Fruit fly (Drosophila melanogaster) whole organism, wandering third instar larva: ENCODE data around the gene CG14414.
A peak's percentile ranks its signal among the peaks of the same experiment; 100 is the strongest.

ENCODE experiments used
- Abd-B ChIP-seq: fragments of >200 bp; optimal IDR thresholded peaks from 2 replicates; lab custom pipeline; 2017; ENCODE audit warnings: missing biosample characterization, missing genetic modification characterization
- CG32264 ChIP-seq: fragments of 200-800 bp; sonication (Bioruptor generic); optimal IDR thresholded peaks from 2 replicates; lab custom pipeline; 2016; ENCODE audit warnings: missing biosample characterization, missing genetic modification characterization
- CG9705 ChIP-seq: fragments of 200-800 bp; sonication (Bioruptor generic); optimal IDR thresholded peaks from 2 replicates; lab custom pipeline; 2018; ENCODE audit warnings: missing biosample characterization, mild to moderate bottlenecking, missing genetic modification characterization
- Dfd ChIP-seq: fragments of >200 bp; optimal IDR thresholded peaks from 2 replicates; lab custom pipeline; 2017; ENCODE audit warnings: missing biosample characterization, missing genetic modification characterization
- Dif ChIP-seq: fragments of 200-275, 200-300 bp; sonication (Bioruptor generic); optimal IDR thresholded peaks from 2 replicates; lab custom pipeline; 2018; ENCODE audit warnings: missing biosample characterization, missing genetic modification characterization; ENCODE audit not compliant: partially characterized antibody
- GATAd ChIP-seq: sonication (Bioruptor generic); optimal IDR thresholded peaks from 2 replicates; lab custom pipeline; 2016; ENCODE audit warnings: missing biosample characterization, missing genetic modification characterization
- HLH106 ChIP-seq: fragments of 200-800 bp; optimal IDR thresholded peaks from 3 replicates; lab custom pipeline; 2019; ENCODE audit warnings: missing biosample characterization, mild to moderate bottlenecking, missing genetic modification characterization, moderate library complexity
- Hnf4 ChIP-seq: fragments of 200-800 bp; sonication (Bioruptor generic); optimal IDR thresholded peaks from 2 replicates; lab custom pipeline; 2016; ENCODE audit warnings: missing biosample characterization, mild to moderate bottlenecking, missing genetic modification characterization
- Hr78 ChIP-seq: fragments of >200 bp; optimal IDR thresholded peaks from 2 replicates; lab custom pipeline; 2017; ENCODE audit warnings: missing biosample characterization, missing genetic modification characterization
- Hr83 ChIP-seq: fragments of 200-300 bp; sonication (Bioruptor generic); optimal IDR thresholded peaks from 2 replicates; lab custom pipeline; 2016; ENCODE audit warnings: missing biosample characterization, mild to moderate bottlenecking, missing genetic modification characterization, moderate library complexity; ENCODE audit not compliant: poor library complexity, severe bottlenecking
- Myc ChIP-seq: fragments of >200 bp; optimal IDR thresholded peaks from 2 replicates; lab custom pipeline; 2017
- N ChIP-seq: fragments of >200 bp; optimal IDR thresholded peaks from 2 replicates; lab custom pipeline; 2018; ENCODE audit warnings: missing biosample characterization, missing external identifiers, missing genetic modification characterization
- OdsH ChIP-seq: fragments of 200-800 bp; sonication (Bioruptor generic); optimal IDR thresholded peaks from 2 replicates; lab custom pipeline; 2016; ENCODE audit warnings: missing biosample characterization, mild to moderate bottlenecking, missing genetic modification characterization
- Rel ChIP-seq, 2 experiments: fragments of 200-800 bp; sonication (Bioruptor generic) in 1 of 2; optimal IDR thresholded peaks; 2 replicates in 1 of 2; 3 replicates in 1 of 2; lab custom pipeline; 2016 to 2019; ENCODE audit warnings: mild to moderate bottlenecking in 2 of 2, missing biosample characterization in 2 of 2, missing genetic modification characterization in 2 of 2, moderate library complexity in 1 of 2
- Vsx2 ChIP-seq: fragments of 200-300, 225-300 bp; sonication (Bioruptor generic); optimal IDR thresholded peaks from 2 replicates; lab custom pipeline; 2018; ENCODE audit warnings: missing biosample characterization, missing genetic modification characterization; ENCODE audit not compliant: partially characterized antibody
- br ChIP-seq: fragments of 200-800 bp; sonication (Bioruptor generic); optimal IDR thresholded peaks from 2 replicates; lab custom pipeline; 2016; ENCODE audit warnings: missing biosample characterization, missing genetic modification characterization
- dl ChIP-seq, 2 experiments: fragments of 175-275, 200-275 bp in 1 of 2; fragments of 200-275 bp in 1 of 2; sonication (Bioruptor generic); optimal IDR thresholded peaks; lab custom pipeline; 2018; ENCODE audit warnings: mild to moderate bottlenecking in 2 of 2, missing biosample characterization in 2 of 2, missing genetic modification characterization in 2 of 2, moderate library complexity in 2 of 2; ENCODE audit not compliant: partially characterized antibody in 2 of 2, insufficient read depth in 1 of 2
- dmrt93B ChIP-seq: fragments of 200-800 bp; sonication (Bioruptor generic); optimal IDR thresholded peaks from 2 replicates; lab custom pipeline; 2018; ENCODE audit warnings: missing biosample characterization, mild to moderate bottlenecking, missing genetic modification characterization
- ey ChIP-seq: fragments of 200-800 bp; sonication (Bioruptor generic); optimal IDR thresholded peaks from 2 replicates; lab custom pipeline; 2016; ENCODE audit warnings: missing biosample characterization, missing genetic modification characterization
- foxo ChIP-seq, 2 experiments: fragments of 200-800 bp; sonication (Bioruptor generic); optimal IDR thresholded peaks; 2 replicates in 1 of 2; 3 replicates in 1 of 2; lab custom pipeline; 2016 to 2017; ENCODE audit warnings: missing biosample characterization in 2 of 2, missing genetic modification characterization in 2 of 2
- fru ChIP-seq: fragments of 200-800 bp; sonication (Bioruptor generic); optimal IDR thresholded peaks from 3 replicates; lab custom pipeline; 2016; ENCODE audit warnings: missing biosample characterization, mild to moderate bottlenecking, missing genetic modification characterization
- h ChIP-seq: fragments of 200-800 bp; sonication (Bioruptor generic); optimal IDR thresholded peaks from 3 replicates; lab custom pipeline; 2016; ENCODE audit warnings: missing biosample characterization, mild to moderate bottlenecking, missing genetic modification characterization
- jim ChIP-seq: fragments of 175-275, 200-325 bp; sonication (Bioruptor generic); optimal IDR thresholded peaks from 2 replicates; lab custom pipeline; 2016; ENCODE audit warnings: missing biosample characterization, mild to moderate bottlenecking, missing genetic modification characterization
- lola ChIP-seq: fragments of >200 bp; optimal IDR thresholded peaks from 2 replicates; lab custom pipeline; 2017; ENCODE audit warnings: missing biosample characterization, missing genetic modification characterization
- pan ChIP-seq: fragments of >200 bp; optimal IDR thresholded peaks from 2 replicates; lab custom pipeline; 2017
- psq ChIP-seq: fragments of 200-800 bp; sonication (Bioruptor generic); optimal IDR thresholded peaks from 3 replicates; lab custom pipeline; 2017; ENCODE audit warnings: missing biosample characterization, mild to moderate bottlenecking, missing genetic modification characterization, moderate library complexity
- rgr ChIP-seq: fragments of 200-800 bp; sonication (Bioruptor generic); optimal IDR thresholded peaks from 3 replicates; lab custom pipeline; 2016; ENCODE audit warnings: missing biosample characterization, mild to moderate bottlenecking, missing genetic modification characterization
- sage ChIP-seq: fragments of 200-800 bp; sonication (Bioruptor generic); optimal IDR thresholded peaks from 2 replicates; lab custom pipeline; 2016; ENCODE audit warnings: missing biosample characterization, mild to moderate bottlenecking, missing genetic modification characterization
- tai ChIP-seq: sonication (Bioruptor generic); optimal IDR thresholded peaks from 2 replicates; lab custom pipeline; 2016; ENCODE audit warnings: missing biosample characterization, missing genetic modification characterization
- usp ChIP-seq: fragments of >200 bp; optimal IDR thresholded peaks from 2 replicates; lab custom pipeline; 2017; ENCODE audit warnings: missing biosample characterization, missing genetic modification characterization
- woc ChIP-seq: sonication (Bioruptor generic); optimal IDR thresholded peaks from 2 replicates; lab custom pipeline; 2016; ENCODE audit warnings: missing biosample characterization, mild to moderate bottlenecking, missing genetic modification characterization

Gene CG14414

DNA sequence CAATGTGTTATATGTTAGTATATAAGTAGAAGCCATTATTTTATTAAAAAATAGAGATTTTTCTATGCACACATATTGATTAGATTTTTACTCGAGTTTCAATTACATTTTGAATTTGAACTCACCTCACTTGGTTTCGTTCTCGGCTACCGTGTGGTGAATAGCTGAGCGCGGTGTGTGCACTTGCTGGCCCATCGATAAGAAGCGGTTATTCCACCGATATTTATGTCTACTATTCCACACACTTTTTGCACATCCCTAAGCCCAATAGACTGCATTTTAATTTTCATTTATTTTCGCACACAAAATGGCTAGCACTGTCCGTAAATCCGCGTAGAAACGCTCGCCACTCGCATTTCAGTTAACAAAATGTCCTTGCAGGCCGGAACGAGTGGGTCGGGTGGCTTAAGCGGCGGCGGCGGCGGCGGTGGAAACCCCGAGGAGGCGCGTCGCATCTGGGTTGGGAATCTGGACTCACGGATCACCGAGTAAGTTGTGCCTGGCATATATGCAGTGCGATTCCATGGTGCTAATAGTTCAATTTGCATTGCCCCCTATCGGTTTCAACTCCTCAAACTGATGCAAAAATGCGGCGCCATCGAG, at the start of gene CG14414:
Gene CG14414 (plus strand): TSS at position 242 of the 603 bp plus-strand sequence.
- TF ChIP-seq jim (GFP tag; lab: Kevin White, UChicago), result no peak
- TF ChIP-seq rgr (GFP tag; lab: Kevin White, UChicago), result peak; percentile 12
- TF ChIP-seq Abd-B, result no peak
- no peak for TF ChIP-seq N (GFP tag; lab: Kevin White, UChicago)
- TF ChIP-seq Hr83 (GFP tag; lab: Kevin White, UChicago), result peak; percentile 40
- no peak for TF ChIP-seq CG9705
- TF ChIP-seq psq, result no peak
- TF ChIP-seq Hr78 (GFP tag; lab: Kevin White, UChicago), result no peak
- no peak for TF ChIP-seq Hnf4 (GFP tag; lab: Kevin White, UChicago)
- peak; percentile 73 for TF ChIP-seq Myc (lab: Kevin White, UChicago)
- TF ChIP-seq usp (GFP tag; lab: Kevin White, UChicago), result no peak
- peak; percentile 8 for TF ChIP-seq h (GFP tag; lab: Kevin White, UChicago)

DNA sequence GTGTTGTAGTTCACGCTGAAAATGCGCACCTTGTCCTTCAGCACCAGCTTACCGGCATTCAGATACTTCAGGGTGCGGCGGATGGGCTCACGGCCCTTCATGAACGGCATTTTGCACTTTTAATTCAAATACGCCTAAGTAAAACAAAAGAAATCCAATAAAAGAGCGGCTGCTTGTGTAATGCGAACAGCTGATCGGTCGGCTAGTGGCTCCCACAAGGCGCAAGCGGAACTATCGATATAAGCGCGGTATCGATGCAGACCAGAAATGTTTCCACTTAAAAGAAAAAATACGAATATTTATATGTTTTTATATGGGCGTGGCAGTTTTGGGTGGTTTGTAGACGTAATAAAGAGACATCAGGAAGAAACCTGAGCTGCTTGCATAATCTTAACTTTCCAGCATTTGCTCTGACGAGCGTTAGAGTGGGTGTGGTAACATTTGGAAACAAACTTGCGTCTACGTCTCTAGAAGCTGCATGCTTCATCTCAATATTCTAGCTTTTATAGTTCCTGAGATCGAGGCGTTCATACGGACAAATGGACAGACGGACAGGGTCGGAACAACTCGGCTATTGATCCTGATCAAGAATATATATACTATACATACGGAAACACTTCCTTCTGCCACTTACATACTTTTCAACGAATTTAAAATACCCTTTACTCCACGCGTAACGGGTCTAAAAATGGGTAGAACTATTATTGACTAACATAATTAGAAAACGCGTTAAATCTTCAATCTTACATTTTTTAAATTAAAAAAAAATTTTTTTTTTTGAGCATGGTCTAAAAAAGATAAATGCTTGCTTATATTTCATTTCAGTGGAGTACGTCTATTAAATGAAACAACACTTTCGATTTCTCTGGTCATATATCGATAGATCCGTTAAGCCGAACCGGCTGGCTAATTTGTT, 2.6 kb downstream of the CG14414 start, which contains the start of the genes mRpS25 and nmdyn-D6:
Gene mRpS25 (minus strand): TSS at position 199 of the 916 bp plus-strand sequence.
Gene nmdyn-D6 (plus strand): TSS at position 894 of the 916 bp plus-strand sequence.
- no peak for TF ChIP-seq tai (GFP tag; lab: Kevin White, UChicago)
- TF ChIP-seq HLH106 (tag; lab: Kevin White, UChicago), result peak; percentile 5
- TF ChIP-seq sage, result no peak
- no peak for TF ChIP-seq usp (GFP tag; lab: Kevin White, UChicago)
- TF ChIP-seq N (GFP tag; lab: Kevin White, UChicago), result peak; percentile 77
- peak; percentile 6 for TF ChIP-seq ey (GFP tag; lab: Kevin White, UChicago)
- TF ChIP-seq Abd-B, result no peak
- TF ChIP-seq Rel (GFP tag; optimal IDR thresholded peaks at IDR 0.05; lab: Kevin White, UChicago), result no peak
- TF ChIP-seq Rel (tag; optimal IDR thresholded peaks at IDR 0.05; lab: Kevin White, UChicago), result no peak
- TF ChIP-seq GATAd (GFP tag; lab: Kevin White, UChicago), result no peak
- TF ChIP-seq Dif, result no peak
- no peak for TF ChIP-seq rgr (GFP tag; lab: Kevin White, UChicago)
- TF ChIP-seq CG9705, result no peak
- TF ChIP-seq Dfd (GFP tag; lab: Kevin White, UChicago), result peak; percentile 18
- no peak for TF ChIP-seq br (GFP tag; lab: Kevin White, UChicago)
- TF ChIP-seq Hnf4 (GFP tag; lab: Kevin White, UChicago), result no peak
- TF ChIP-seq dl (GFP tag; optimal IDR thresholded peaks at IDR 0.05; lab: Kevin White, UChicago; ENCODE audit: insufficient read depth in 1 of 2, partially characterized antibody in 2 of 2), result no peak
- TF ChIP-seq Myc (lab: Kevin White, UChicago), result no peak
- TF ChIP-seq foxo (GFP tag; optimal IDR thresholded peaks at IDR 0.05; lab: Kevin White, UChicago), result peak in 1 of 2 experiments; percentile 46
- no peak for TF ChIP-seq woc (GFP tag; lab: Kevin White, UChicago)
- TF ChIP-seq fru (GFP tag; lab: Kevin White, UChicago), result peak; percentile 10
- TF ChIP-seq OdsH (GFP tag; lab: Kevin White, UChicago), result no peak
- no peak for TF ChIP-seq Hr78 (GFP tag; lab: Kevin White, UChicago)
- peak; percentile 6 for TF ChIP-seq Vsx2
- TF ChIP-seq dmrt93B (GFP tag; lab: Kevin White, UChicago), result peak; percentile 25

dm6 chrX:14585263-14585662, 4.9 kb downstream of the CG14414 start:
- TF ChIP-seq Myc (lab: Kevin White, UChicago) (no peak), Rel (GFP tag; optimal IDR thresholded peaks at IDR 0.05; lab: Kevin White, UChicago) (no peak), Rel (tag; optimal IDR thresholded peaks at IDR 0.05; lab: Kevin White, UChicago) (no peak), CG32264 (GFP tag; lab: Kevin White, UChicago) (no peak), HLH106 (tag; lab: Kevin White, UChicago) (no peak)

DNA sequence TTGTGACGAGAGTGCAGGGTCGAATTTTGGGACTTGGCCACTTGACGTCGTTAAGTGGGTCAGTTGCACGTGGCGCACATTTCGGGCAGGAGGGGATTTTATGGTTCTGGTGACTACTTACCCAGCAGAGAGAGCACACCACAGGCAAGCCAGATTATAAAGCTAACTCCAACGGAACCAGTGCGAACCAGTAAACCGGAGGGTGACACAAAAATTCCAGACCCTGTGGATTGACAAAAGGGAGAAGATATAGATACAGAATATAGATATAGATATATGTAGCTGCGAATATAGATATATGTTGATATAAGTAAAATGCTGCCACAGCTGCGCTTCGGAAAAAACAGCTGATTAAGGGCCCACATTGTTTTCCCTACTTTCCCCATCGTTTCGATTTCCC, 8.1 kb downstream of the CG14414 start:
- TF ChIP-seq Dfd (GFP tag; lab: Kevin White, UChicago) (no peak), h (GFP tag; lab: Kevin White, UChicago) (no peak), CG9705 (no peak), Hr78 (GFP tag; lab: Kevin White, UChicago) (no peak), jim (GFP tag; lab: Kevin White, UChicago) (no peak), Hr83 (GFP tag; lab: Kevin White, UChicago) (no peak), lola (GFP tag; lab: Kevin White, UChicago) (no peak), Dif (no peak), HLH106 (tag; lab: Kevin White, UChicago) (no peak), pan (lab: Kevin White, UChicago) (no peak)
